Worm (Caenorhabditis elegans) whole organism, late embryonic: ENCODE results near the gene faxc-2.
A peak's percentile ranks its signal among the peaks of the same experiment; 100 is the strongest.

ENCODE experiments used
- C38D4.7 ChIP-seq: fragments of 200-800 bp; sonication (Bioruptor generic); optimal IDR thresholded peaks from 2 replicates; lab custom pipeline; 2018; ENCODE audit warnings: mild to moderate bottlenecking, missing genetic modification characterization, moderate library complexity, missing compliant biosample characterization
- ahr-1 ChIP-seq: sonication (generic microtip); optimal IDR thresholded peaks from 2 replicates; lab custom pipeline; 2016; ENCODE audit warnings: missing genetic modification characterization, missing compliant biosample characterization
- ama-1 ChIP-seq: fragments of 150-350 bp; optimal IDR thresholded peaks from 2 replicates; lab custom pipeline; 2014
- ceh-14 ChIP-seq: sonication (generic microtip); optimal IDR thresholded peaks from 2 replicates; lab custom pipeline; 2016; ENCODE audit warnings: missing genotype, missing genetic modification characterization, missing compliant biosample characterization
- ceh-19 ChIP-seq: fragments of 200-800 bp; sonication (Bioruptor generic); optimal IDR thresholded peaks from 2 replicates; lab custom pipeline; 2018; ENCODE audit warnings: mild to moderate bottlenecking, missing genetic modification characterization, missing compliant biosample characterization
- ceh-2 ChIP-seq: sonication (generic microtip); optimal IDR thresholded peaks from 2 replicates; lab custom pipeline; 2016; ENCODE audit warnings: missing genotype, missing genetic modification characterization, missing compliant biosample characterization
- ceh-22 ChIP-seq: sonication (generic microtip); optimal IDR thresholded peaks from 2 replicates; lab custom pipeline; 2017; ENCODE audit warnings: missing biosample characterization, missing genetic modification characterization
- ceh-24 ChIP-seq: sonication (generic microtip); optimal IDR thresholded peaks from 2 replicates; lab custom pipeline; 2016; ENCODE audit warnings: mild to moderate bottlenecking, missing genetic modification characterization, missing compliant biosample characterization
- ceh-30 ChIP-seq: fragments of 150-350 bp; optimal IDR thresholded peaks from 2 replicates; lab custom pipeline; 2014; ENCODE audit warnings: missing biosample characterization, missing genetic modification characterization
- ceh-48 ChIP-seq: sonication (generic microtip); optimal IDR thresholded peaks from 2 replicates; lab custom pipeline; 2016; ENCODE audit warnings: missing genetic modification characterization, inconsistent platforms, missing compliant biosample characterization
- che-1 ChIP-seq: sonication (generic microtip); optimal IDR thresholded peaks from 2 replicates; lab custom pipeline; 2016; ENCODE audit warnings: mild to moderate bottlenecking, missing genetic modification characterization, missing compliant biosample characterization
- dmd-4 ChIP-seq: sonication (generic microtip); optimal IDR thresholded peaks from 2 replicates; lab custom pipeline; 2016; ENCODE audit warnings: borderline replicate concordance, missing genetic modification characterization, missing compliant biosample characterization
- elt-2 ChIP-seq: sonication (generic microtip); optimal IDR thresholded peaks from 2 replicates; lab custom pipeline; 2016; ENCODE audit warnings: missing genetic modification reagents, missing genetic modification characterization, missing compliant biosample characterization
- elt-4 ChIP-seq: sonication (generic microtip); optimal IDR thresholded peaks from 2 replicates; lab custom pipeline; 2016; ENCODE audit warnings: missing genetic modification characterization, missing compliant biosample characterization
- eyg-1 ChIP-seq: sonication (generic microtip); optimal IDR thresholded peaks from 2 replicates; lab custom pipeline; 2016; ENCODE audit warnings: missing genotype, missing genetic modification characterization, missing compliant biosample characterization
- fax-1 ChIP-seq: sonication (generic microtip); optimal IDR thresholded peaks from 2 replicates; lab custom pipeline; 2016; ENCODE audit warnings: missing genotype, missing genetic modification characterization, missing compliant biosample characterization
- gmeb-2 ChIP-seq: sonication (generic microtip); optimal IDR thresholded peaks from 2 replicates; lab custom pipeline; 2016; ENCODE audit warnings: missing genetic modification characterization, inconsistent platforms, missing compliant biosample characterization
- hlh-15 ChIP-seq: sonication (generic microtip); optimal IDR thresholded peaks from 2 replicates; lab custom pipeline; 2016; ENCODE audit warnings: missing genetic modification characterization, missing compliant biosample characterization
- hlh-30 ChIP-seq: sonication (generic microtip); optimal IDR thresholded peaks from 2 replicates; lab custom pipeline; 2017; ENCODE audit warnings: antibody characterized with exemption, missing genetic modification characterization, missing compliant biosample characterization; ENCODE audit not compliant: insufficient read depth
- hlh-6 ChIP-seq: sonication (generic microtip); optimal IDR thresholded peaks from 2 replicates; lab custom pipeline; 2016; ENCODE audit warnings: missing genotype, missing genetic modification characterization, missing compliant biosample characterization
- hlh-8 ChIP-seq: sonication (generic microtip); optimal IDR thresholded peaks from 2 replicates; lab custom pipeline; 2016; ENCODE audit warnings: missing genotype, missing genetic modification characterization, missing compliant biosample characterization
- lin-11 ChIP-seq: fragments of 200-800 bp; sonication (Bioruptor generic); optimal IDR thresholded peaks from 2 replicates; lab custom pipeline; 2018; ENCODE audit warnings: mild to moderate bottlenecking, missing genetic modification characterization, missing compliant biosample characterization
- odd-2 ChIP-seq: sonication (generic microtip); optimal IDR thresholded peaks from 2 replicates; lab custom pipeline; 2017; ENCODE audit warnings: antibody characterized with exemption, mild to moderate bottlenecking, missing genetic modification characterization, missing compliant biosample characterization
- pqm-1 ChIP-seq: sonication (generic microtip); optimal IDR thresholded peaks from 2 replicates; lab custom pipeline; 2016; ENCODE audit warnings: missing genetic modification characterization, missing compliant biosample characterization
- ref-2 ChIP-seq: sonication (generic microtip); optimal IDR thresholded peaks from 2 replicates; lab custom pipeline; 2016; ENCODE audit warnings: missing genetic modification characterization, missing compliant biosample characterization
- sox-2 ChIP-seq: fragments of 200-800 bp; sonication (Bioruptor generic); IDR thresholded peaks from 2 replicates; pipeline ENCODE4 v1.3.6; 2022; ENCODE audit warnings: missing genetic modification reagents, missing genetic modification characterization, missing compliant biosample characterization
- sox-4 ChIP-seq: sonication (generic microtip); optimal IDR thresholded peaks from 2 replicates; lab custom pipeline; 2017; ENCODE audit warnings: mild to moderate bottlenecking, missing genetic modification characterization, inconsistent platforms, missing compliant biosample characterization
- tbx-7 ChIP-seq: sonication (generic microtip); optimal IDR thresholded peaks from 2 replicates; lab custom pipeline; 2016; ENCODE audit warnings: missing genotype, missing genetic modification characterization, missing compliant biosample characterization
- ttx-3 ChIP-seq: sonication (generic microtip); optimal IDR thresholded peaks from 2 replicates; lab custom pipeline; 2016; ENCODE audit warnings: missing genetic modification reagents, missing genetic modification characterization, missing compliant biosample characterization
- unc-42 ChIP-seq: sonication (generic microtip); optimal IDR thresholded peaks from 2 replicates; lab custom pipeline; 2016; ENCODE audit warnings: missing genotype, missing genetic modification characterization, missing compliant biosample characterization
- unc-55 ChIP-seq: sonication (generic microtip); optimal IDR thresholded peaks from 2 replicates; lab custom pipeline; 2017; ENCODE audit warnings: missing biosample characterization, missing genetic modification reagents, missing genetic modification characterization
- zip-5 ChIP-seq: sonication (generic microtip); optimal IDR thresholded peaks from 2 replicates; lab custom pipeline; 2016; ENCODE audit warnings: missing genetic modification characterization, missing compliant biosample characterization

The faxc-2 gene

DNA sequence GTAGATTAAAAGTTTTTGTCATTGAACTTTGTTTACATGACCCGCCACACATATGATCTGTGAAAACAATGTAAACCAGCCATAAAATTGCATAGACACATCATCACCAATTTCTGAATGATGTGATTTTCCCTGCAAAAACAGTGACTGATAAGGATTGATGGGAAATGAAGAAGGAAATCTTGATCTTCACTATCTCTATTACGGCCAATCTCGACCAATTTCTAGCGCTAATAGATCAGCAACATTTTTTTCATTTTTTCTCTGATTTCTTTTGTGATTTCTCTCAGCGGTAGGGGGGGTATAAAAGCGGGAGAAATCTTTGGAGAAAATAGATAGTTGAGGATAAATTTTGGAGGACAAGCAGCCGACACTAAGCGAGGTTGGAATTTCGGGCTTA, 11.8 kb upstream of the faxc-2 start:
- TF ChIP-seq elt-2 (tag; lab: Kevin White, UChicago) (no peak), hlh-6 (tag; lab: Kevin White, UChicago) (no peak), gmeb-2 (no peak)

DNA sequence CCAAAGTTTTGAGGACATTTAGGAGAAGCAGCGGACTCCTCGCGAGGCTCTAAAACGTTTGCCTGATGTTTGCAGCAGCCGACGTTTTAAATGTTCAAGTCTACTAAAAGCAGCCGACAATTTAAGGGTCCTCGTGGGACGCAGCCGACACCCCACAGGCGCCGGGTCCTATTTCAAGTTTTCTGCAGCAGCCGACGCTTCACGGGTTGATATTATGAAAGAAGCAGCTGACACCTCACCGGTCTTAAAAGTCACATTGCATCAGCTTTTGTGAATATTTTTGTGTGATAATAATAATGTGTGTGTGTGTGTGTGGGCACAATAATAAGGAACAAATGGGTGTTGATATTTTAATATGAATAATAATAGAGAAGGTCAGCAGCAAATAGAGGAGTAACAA, 11.2 kb upstream of the faxc-2 start:
- TF ChIP-seq sox-4 (tag; lab: Kevin White, UChicago) (no peak), tbx-7 (tag; lab: Kevin White, UChicago) (no peak), hlh-30 (no peak), ceh-2 (tag; lab: Kevin White, UChicago) (no peak), lin-11 (tag; lab: Kevin White, UChicago) (no peak), hlh-8 (tag; lab: Kevin White, UChicago) (no peak)

DNA sequence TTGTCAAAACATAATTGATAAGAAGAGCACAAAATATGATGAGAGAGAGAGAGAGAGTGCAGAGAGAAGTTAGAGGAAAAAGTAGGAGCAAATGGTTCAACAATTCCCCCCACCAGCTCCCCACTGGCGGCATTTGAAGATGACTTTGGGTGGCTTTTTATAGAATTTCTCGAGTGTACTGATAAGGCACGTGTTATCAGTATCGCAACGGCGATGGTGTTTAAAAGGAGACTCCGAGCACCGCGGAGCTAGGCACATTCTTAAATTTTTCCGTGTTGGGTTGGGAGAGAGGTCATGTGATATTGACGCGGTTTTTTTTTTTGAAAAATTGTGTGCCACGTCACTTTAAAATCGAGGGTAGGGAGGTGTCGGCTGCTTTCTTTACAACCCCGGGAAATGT, 10.6 kb upstream of the faxc-2 start:
- TF ChIP-seq ceh-24, result no peak
- TF ChIP-seq pqm-1 (tag; lab: Kevin White, UChicago), result peak; percentile 72
- no peak for TF ChIP-seq unc-55 (GFP tag; lab: Kevin White, UChicago)
- TF ChIP-seq elt-2 (tag; lab: Kevin White, UChicago), result peak; percentile 93
- no peak for TF ChIP-seq unc-42 (tag; lab: Kevin White, UChicago)
- TF ChIP-seq hlh-30, result peak; percentile 15
- TF ChIP-seq, all 69 proteins: peak for 3

DNA sequence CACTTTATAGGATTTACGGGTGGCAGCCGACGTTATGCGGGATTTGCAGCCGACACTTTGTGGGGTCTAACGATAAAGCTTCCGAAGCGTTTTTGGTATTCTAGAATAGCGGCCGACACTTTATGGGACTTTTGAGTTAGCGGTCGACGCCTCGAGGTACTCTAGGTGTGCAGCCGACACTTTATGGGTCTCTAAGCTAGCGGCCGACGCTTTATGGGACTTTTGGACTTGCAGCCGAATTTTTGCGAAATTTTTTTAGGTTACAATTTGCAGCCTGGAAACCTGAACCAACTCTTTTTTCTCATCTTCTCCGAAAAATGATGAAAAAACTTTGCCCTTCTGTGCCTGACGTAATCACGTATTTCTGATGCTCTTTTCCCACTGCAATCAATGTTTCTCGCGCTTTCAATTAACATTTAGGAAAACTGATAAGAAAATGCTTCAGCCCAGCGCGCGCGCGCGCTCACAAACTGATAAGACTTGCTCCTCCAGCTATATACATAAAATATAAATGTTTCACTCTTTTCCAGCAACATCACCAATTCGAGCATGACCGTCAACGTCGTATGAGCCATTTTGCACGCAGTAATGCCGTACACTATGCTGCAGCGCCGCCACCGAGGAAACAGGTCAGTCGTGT, 9.8 kb upstream of the faxc-2 start:
- TF ChIP-seq odd-2 (tag; lab: Kevin White, UChicago) (no peak), elt-2 (tag; lab: Kevin White, UChicago) (peak; percentile 89)
- TF ChIP-seq, all 69 proteins: peak for 1

DNA sequence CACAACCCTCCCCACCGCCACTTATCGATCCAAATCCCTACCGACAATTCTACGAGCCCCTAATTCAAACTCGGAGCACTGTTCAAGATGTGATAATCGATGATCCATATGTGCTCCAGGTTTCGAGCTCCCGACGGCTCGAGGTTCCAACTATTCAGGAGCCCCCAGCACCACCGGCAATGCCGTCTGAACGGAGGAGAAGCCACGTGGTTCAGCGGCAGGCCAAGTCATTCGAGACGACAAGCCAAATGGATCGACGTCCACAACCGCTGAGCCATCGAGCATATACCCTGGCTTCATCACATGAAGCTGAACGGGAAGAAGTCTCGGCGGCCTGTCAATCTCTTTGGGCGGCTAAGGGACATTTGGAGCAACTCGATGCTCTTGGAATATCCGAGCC, 8.5 kb upstream of the faxc-2 start:
- TF ChIP-seq fax-1 (no peak), ceh-14 (tag; lab: Kevin White, UChicago) (no peak), C38D4.7 (GFP tag; lab: Kevin White, UChicago) (no peak), zip-5 (tag; lab: Kevin White, UChicago) (no peak), ceh-24 (no peak), unc-42 (tag; lab: Kevin White, UChicago) (no peak), dmd-4 (tag; lab: Kevin White, UChicago) (no peak), hlh-8 (tag; lab: Kevin White, UChicago) (no peak), ceh-19 (GFP tag; lab: Kevin White, UChicago) (no peak), ref-2 (tag; lab: Kevin White, UChicago) (no peak), sox-4 (tag; lab: Kevin White, UChicago) (no peak)
- TF ChIP-seq, all 69 proteins: peak for 0

DNA sequence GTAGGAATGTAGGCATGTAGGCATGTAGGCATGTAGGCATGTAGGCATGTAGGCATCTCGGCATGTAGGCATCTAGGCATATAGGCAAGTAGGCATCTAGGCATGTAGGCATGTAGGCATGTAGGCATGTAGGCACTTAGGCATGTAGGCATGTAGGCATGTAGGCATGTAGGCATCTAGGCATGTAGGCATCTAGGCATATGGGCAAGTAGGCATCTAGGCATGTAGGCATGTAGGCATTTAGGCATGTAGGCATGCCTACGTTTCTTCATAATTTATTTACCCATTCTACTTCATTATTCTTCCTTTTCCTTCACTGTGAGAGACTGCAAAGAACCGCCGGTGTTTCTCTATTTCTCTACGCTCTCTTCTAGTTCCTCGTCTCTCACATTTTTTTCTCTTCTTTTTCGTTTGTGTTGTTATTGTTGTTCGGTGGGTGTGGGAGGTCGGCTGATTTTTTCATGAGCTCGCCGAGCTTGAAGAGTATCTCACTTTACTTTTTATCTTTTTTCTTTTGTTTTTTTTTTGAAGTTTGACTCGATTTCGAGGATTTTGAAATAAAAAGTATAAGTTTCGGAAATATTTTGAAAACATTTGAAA, 4.7 kb upstream of the faxc-2 start:
- TF ChIP-seq ceh-22 (tag; lab: Kevin White, UChicago) (no peak), elt-4 (tag; lab: Kevin White, UChicago) (no peak), C38D4.7 (GFP tag; lab: Kevin White, UChicago) (no peak), hlh-8 (tag; lab: Kevin White, UChicago) (no peak), hlh-15 (tag; lab: Kevin White, UChicago) (no peak), ceh-48 (no peak), eyg-1 (tag; lab: Kevin White, UChicago) (no peak), che-1 (tag; lab: Kevin White, UChicago) (no peak), ahr-1 (tag; lab: Kevin White, UChicago) (no peak), ttx-3 (tag; lab: Kevin White, UChicago) (no peak), ceh-30 (tag; lab: Kevin White, UChicago) (no peak), sox-2 (GFP tag; lab: Robert Waterston, UW) (no peak), ama-1 (lab: Kevin White, UChicago) (no peak)
